Worm (Caenorhabditis elegans) whole organism, mixed stage, embryonic: ENCODE results near the gene Y48A6B.14.

Source experiments
- cnd-1 ChIP-seq: fragments of 200-800 bp; sonication (Bioruptor generic); optimal IDR thresholded peaks from 2 replicates; lab custom pipeline; 2018; ENCODE audit warnings: mild to moderate bottlenecking, missing genetic modification characterization, missing compliant biosample characterization
- hlh-1 ChIP-seq: fragments of 150-350 bp; optimal IDR thresholded peaks from 2 replicates; lab custom pipeline; 2014; ENCODE audit warnings: missing biosample characterization, missing genetic modification reagents, missing genetic modification characterization
- lin-32 ChIP-seq: fragments of 200-800 bp; sonication (Bioruptor generic); optimal IDR thresholded peaks from 2 replicates; lab custom pipeline; 2018; ENCODE audit warnings: mild to moderate bottlenecking, missing genetic modification characterization, missing compliant biosample characterization
- lsy-2 ChIP-seq: fragments of 150-350 bp; optimal IDR thresholded peaks from 2 replicates; lab custom pipeline; 2014; ENCODE audit warnings: missing biosample characterization, missing genetic modification characterization
- nhr-237 ChIP-seq: fragments of 150-350 bp; optimal IDR thresholded peaks from 2 replicates; lab custom pipeline; 2014; ENCODE audit warnings: missing biosample characterization, missing genetic modification characterization
- nhr-28 ChIP-seq: fragments of 150-350 bp; optimal IDR thresholded peaks from 2 replicates; lab custom pipeline; 2014; ENCODE audit warnings: missing biosample characterization, missing genetic modification characterization
- nhr-76 ChIP-seq: sonication (generic microtip); optimal IDR thresholded peaks from 2 replicates; lab custom pipeline; 2017; ENCODE audit warnings: missing biosample characterization, missing genetic modification characterization
- pha-4 ChIP-seq: fragments of 150-350 bp; optimal IDR thresholded peaks from 2 replicates; lab custom pipeline; 2018; ENCODE audit warnings: missing biosample characterization, missing genetic modification reagents, missing genetic modification characterization
- sem-2 ChIP-seq: fragments of 200-800 bp; sonication (Bioruptor generic); optimal IDR thresholded peaks from 2 replicates; lab custom pipeline; 2018; ENCODE audit warnings: mild to moderate bottlenecking, missing genetic modification characterization, missing compliant biosample characterization
- snpc-4 ChIP-seq: fragments of 150-350 bp; optimal IDR thresholded peaks from 2 replicates; lab custom pipeline; 2014; ENCODE audit warnings: missing biosample characterization, missing genetic modification characterization
- unc-62 ChIP-seq: fragments of 150-350 bp; optimal IDR thresholded peaks from 2 replicates; lab custom pipeline; 2014; ENCODE audit warnings: missing biosample characterization, missing genetic modification reagents, missing genetic modification characterization
- ztf-11 ChIP-seq: fragments of 150-350 bp; optimal IDR thresholded peaks from 2 replicates; lab custom pipeline; 2014; ENCODE audit warnings: missing biosample characterization, missing genetic modification characterization

DNA sequence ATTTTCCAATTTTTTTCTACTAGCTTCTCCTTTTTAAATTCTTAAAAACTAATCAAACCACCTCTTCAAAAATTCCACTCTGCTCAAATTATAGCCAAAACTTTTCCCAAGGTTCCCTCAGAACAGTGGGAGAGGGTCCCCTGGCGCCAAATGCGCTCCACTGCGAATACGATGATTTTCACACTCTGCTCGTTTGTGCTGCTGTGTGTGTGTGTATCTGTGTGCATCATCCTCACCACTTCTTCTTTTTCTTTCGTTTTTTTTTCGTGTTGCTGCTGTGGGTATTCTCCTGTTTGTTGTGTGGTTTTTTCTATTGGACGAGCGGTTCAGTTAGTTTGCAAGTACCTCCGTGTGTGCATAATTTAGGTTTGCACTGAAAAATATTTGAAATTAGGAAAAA lies 7.8 kb downstream of the Y48A6B.14 start:
- TF ChIP-seq unc-62 (GFP tag; lab: Kevin White, UChicago), result no peak
- no peak for TF ChIP-seq nhr-28
- no peak for TF ChIP-seq nhr-76 (tag; lab: Kevin White, UChicago)
- TF ChIP-seq lsy-2 (tag; lab: Kevin White, UChicago), result no peak
- TF ChIP-seq snpc-4 (tag; lab: Kevin White, UChicago), result no peak
- peak; percentile 21 for TF ChIP-seq hlh-1 (tag; lab: Kevin White, UChicago)
- no peak for TF ChIP-seq cnd-1
- TF ChIP-seq pha-4, result no peak
- TF ChIP-seq lin-32 (GFP tag; lab: Kevin White, UChicago), result no peak
- no peak for TF ChIP-seq ztf-11 (tag; lab: Kevin White, UChicago)
- no peak for TF ChIP-seq sem-2 (GFP tag; lab: Kevin White, UChicago)
- TF ChIP-seq nhr-237 (tag; lab: Kevin White, UChicago), result no peak
